Worm (Caenorhabditis elegans) whole organism, L4 larva: ENCODE measurements around the gene F23H12.10.

ENCODE experiments used
- aly-2 ChIP-seq: sonication (generic microtip); optimal IDR thresholded peaks from 2 replicates; lab custom pipeline; 2018; ENCODE audit warnings: missing biosample characterization, missing genetic modification characterization
- dve-1 ChIP-seq: sonication (generic microtip); optimal IDR thresholded peaks from 2 replicates; lab custom pipeline; 2017; ENCODE audit warnings: antibody characterized with exemption, mild to moderate bottlenecking, missing genetic modification characterization, missing compliant biosample characterization; ENCODE audit not compliant: insufficient read depth
- fkh-10 ChIP-seq: fragments of 150-350 bp; optimal IDR thresholded peaks from 2 replicates; lab custom pipeline; 2014; ENCODE audit warnings: missing biosample characterization, missing genetic modification reagents, missing genetic modification characterization
- lin-13 ChIP-seq: fragments of 150-350 bp; optimal IDR thresholded peaks from 2 replicates; lab custom pipeline; 2014; ENCODE audit warnings: missing biosample characterization, missing genetic modification reagents, missing genetic modification characterization
- lin-15B ChIP-seq: fragments of 150-350 bp; sonication (generic microtip); optimal IDR thresholded peaks from 3 replicates; lab custom pipeline; 2014; ENCODE audit warnings: missing biosample characterization, missing genetic modification characterization
- mxl-2 ChIP-seq: fragments of 200-800 bp; sonication (Bioruptor generic); conservative IDR thresholded peaks from 2 replicates; pipeline ENCODE4 v1.3.6; 2022; ENCODE audit warnings: missing genetic modification reagents, missing genetic modification characterization, missing compliant biosample characterization
- nhr-76 ChIP-seq: fragments of 150-350 bp; optimal IDR thresholded peaks from 2 replicates; lab custom pipeline; 2014; ENCODE audit warnings: missing biosample characterization, missing genetic modification characterization

DNA sequence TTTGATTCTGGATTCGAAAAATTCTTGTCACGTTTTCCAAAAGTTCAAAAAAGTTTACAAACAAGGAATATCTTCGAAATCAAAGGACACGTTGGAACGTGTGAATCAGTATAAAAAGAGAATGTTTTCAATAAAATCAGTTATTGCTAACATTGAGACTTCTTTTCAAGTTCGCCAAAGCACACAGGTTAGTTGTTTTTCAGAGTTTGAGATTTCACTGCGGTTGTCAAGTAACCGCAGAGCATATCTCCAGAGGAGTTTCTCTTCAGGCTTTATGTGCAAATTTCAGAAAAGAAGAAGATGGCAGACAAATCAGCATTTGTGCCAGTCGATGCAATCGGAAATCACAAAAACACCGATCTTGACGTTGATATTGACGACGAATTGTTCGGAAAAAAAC lies 12.1 kb upstream of the F23H12.10 start, which contains the start of gene K01D12.15:
- TF ChIP-seq aly-2 (tag; lab: Kevin White, UChicago) (no peak), lin-15B (tag; lab: Kevin White, UChicago) (no peak), mxl-2 (no peak), nhr-76 (tag; lab: Kevin White, UChicago) (no peak), dve-1 (tag; lab: Kevin White, UChicago) (no peak), fkh-10 (GFP tag; lab: Kevin White, UChicago) (no peak), lin-13 (GFP tag; lab: Kevin White, UChicago) (no peak)
